Worm (Caenorhabditis elegans) whole organism, L3 larva: Measurements from ENCODE around the gene scl-3.

Source experiments
- R02D3.7 ChIP-seq: fragments of 150-350 bp; optimal IDR thresholded peaks from 2 replicates; lab custom pipeline; 2014; ENCODE audit warnings: missing biosample characterization, missing genetic modification characterization
- ZK546.5 ChIP-seq: sonication (generic microtip); optimal IDR thresholded peaks from 2 replicates; lab custom pipeline; 2017; ENCODE audit warnings: missing biosample characterization, missing genetic modification characterization
- aly-2 ChIP-seq: fragments of 150-350 bp; optimal IDR thresholded peaks from 2 replicates; lab custom pipeline; 2014; ENCODE audit warnings: missing biosample characterization, missing genetic modification characterization
- ama-1 ChIP-seq: fragments of 150-350 bp; optimal IDR thresholded peaks from 2 replicates; lab custom pipeline; 2018
- ceh-28 ChIP-seq: fragments of 150-350 bp; optimal IDR thresholded peaks from 2 replicates; lab custom pipeline; 2014; ENCODE audit warnings: missing biosample characterization, missing genetic modification reagents, missing genetic modification characterization
- ceh-82 ChIP-seq: fragments of 150-350 bp; optimal IDR thresholded peaks from 2 replicates; lab custom pipeline; 2014; ENCODE audit warnings: missing biosample characterization, missing genetic modification characterization
- ceh-9 ChIP-seq: sonication (generic microtip); optimal IDR thresholded peaks from 2 replicates; lab custom pipeline; 2018; ENCODE audit warnings: missing biosample characterization, missing genetic modification characterization
- egl-27 ChIP-seq: sonication (generic microtip); optimal IDR thresholded peaks from 4 replicates; lab custom pipeline; 2017; ENCODE audit warnings: missing biosample characterization, missing genetic modification reagents, missing genetic modification characterization
- egl-5 ChIP-seq: fragments of 150-350 bp; optimal IDR thresholded peaks from 2 replicates; lab custom pipeline; 2017; ENCODE audit warnings: missing biosample characterization, missing genetic modification reagents, missing genetic modification characterization, inconsistent platforms
- elt-2 ChIP-seq: sonication (generic microtip); optimal IDR thresholded peaks from 2 replicates; lab custom pipeline; 2016; ENCODE audit warnings: missing genetic modification reagents, mild to moderate bottlenecking, missing genetic modification characterization, missing compliant biosample characterization
- elt-3 ChIP-seq, 3 experiments: fragments of 150-350 bp in 1 of 3; sonication (generic microtip) in 2 of 3; optimal IDR thresholded peaks; 2 replicates in 2 of 3; 4 replicates in 1 of 3; lab custom pipeline; 2014 to 2017; ENCODE audit warnings: missing biosample characterization in 3 of 3, missing genetic modification characterization in 3 of 3
- fkh-10 ChIP-seq: sonication (generic microtip); optimal IDR thresholded peaks from 2 replicates; lab custom pipeline; 2017; ENCODE audit warnings: missing biosample characterization, missing genetic modification reagents, missing genetic modification characterization
- fkh-2 ChIP-seq: fragments of 150-350 bp; optimal IDR thresholded peaks from 2 replicates; lab custom pipeline; 2014; ENCODE audit warnings: missing biosample characterization, missing genetic modification reagents, missing genetic modification characterization
- hmg-11 ChIP-seq: sonication (generic microtip); optimal IDR thresholded peaks from 2 replicates; lab custom pipeline; 2016; ENCODE audit warnings: missing genetic modification characterization, missing compliant biosample characterization
- jun-1 ChIP-seq: fragments of 150-350 bp; optimal IDR thresholded peaks from 2 replicates; lab custom pipeline; 2014; ENCODE audit warnings: missing biosample characterization, missing genetic modification reagents, missing genetic modification characterization
- lin-15B ChIP-seq: fragments of 150-350 bp; optimal IDR thresholded peaks from 2 replicates; lab custom pipeline; 2014; ENCODE audit warnings: missing biosample characterization, missing genetic modification characterization
- lin-39 ChIP-seq: fragments of 150-350 bp; optimal IDR thresholded peaks from 2 replicates; lab custom pipeline; 2018; ENCODE audit warnings: missing biosample characterization, missing genetic modification reagents, missing genetic modification characterization
- lsy-12 ChIP-seq: sonication (generic microtip); optimal IDR thresholded peaks from 2 replicates; lab custom pipeline; 2016; ENCODE audit warnings: mild to moderate bottlenecking, missing genetic modification characterization, missing compliant biosample characterization
- mdl-1 ChIP-seq: fragments of 150-350 bp; optimal IDR thresholded peaks from 2 replicates; lab custom pipeline; 2014; ENCODE audit warnings: missing biosample characterization, missing genetic modification characterization
- mml-1 ChIP-seq: fragments of 150-350 bp; sonication (generic microtip); optimal IDR thresholded peaks from 3 replicates; lab custom pipeline; 2014; ENCODE audit warnings: missing biosample characterization, missing genetic modification characterization
- nhr-11 ChIP-seq: fragments of 150-350 bp; optimal IDR thresholded peaks from 2 replicates; lab custom pipeline; 2014; ENCODE audit warnings: missing biosample characterization, missing genetic modification characterization
- nhr-12 ChIP-seq: fragments of 150-350 bp; optimal IDR thresholded peaks from 2 replicates; lab custom pipeline; 2014; ENCODE audit warnings: missing biosample characterization, missing genetic modification characterization
- nhr-23 ChIP-seq: fragments of 150-350 bp; optimal IDR thresholded peaks from 2 replicates; lab custom pipeline; 2014; ENCODE audit warnings: missing biosample characterization, missing genetic modification reagents, missing genetic modification characterization
- nhr-237 ChIP-seq: fragments of 150-350 bp; optimal IDR thresholded peaks from 2 replicates; lab custom pipeline; 2014; ENCODE audit warnings: missing biosample characterization, missing genetic modification characterization
- nhr-25 ChIP-seq: sonication (generic microtip); optimal IDR thresholded peaks from 2 replicates; lab custom pipeline; 2017; ENCODE audit warnings: missing biosample characterization, missing genetic modification characterization
- nhr-28 ChIP-seq: fragments of 150-350 bp; optimal IDR thresholded peaks from 2 replicates; lab custom pipeline; 2014; ENCODE audit warnings: missing biosample characterization, missing genetic modification characterization
- nhr-43 ChIP-seq: sonication (generic microtip); optimal IDR thresholded peaks from 2 replicates; lab custom pipeline; 2016; ENCODE audit warnings: mild to moderate bottlenecking, missing genetic modification characterization, missing compliant biosample characterization; ENCODE audit not compliant: poor library complexity, severe bottlenecking
- nhr-67 ChIP-seq: fragments of 150-350 bp; optimal IDR thresholded peaks from 2 replicates; lab custom pipeline; 2014; ENCODE audit warnings: missing biosample characterization, missing genetic modification characterization
- nhr-76 ChIP-seq: fragments of 150-350 bp; sonication (generic microtip); optimal IDR thresholded peaks from 5 replicates; lab custom pipeline; 2014; ENCODE audit warnings: missing biosample characterization, missing genetic modification characterization
- nhr-77 ChIP-seq: fragments of 150-350 bp; optimal IDR thresholded peaks from 2 replicates; lab custom pipeline; 2014; ENCODE audit warnings: missing biosample characterization, missing genetic modification characterization
- pha-4 ChIP-seq: fragments of 150-350 bp; optimal IDR thresholded peaks from 2 replicates; lab custom pipeline; 2014; ENCODE audit warnings: missing biosample characterization, missing genetic modification reagents, missing genetic modification characterization
- pqm-1 ChIP-seq: fragments of 150-350 bp; optimal IDR thresholded peaks from 2 replicates; lab custom pipeline; 2017; ENCODE audit warnings: missing biosample characterization, missing genetic modification characterization, inconsistent platforms
- skn-1 ChIP-seq: fragments of 150-350 bp; optimal IDR thresholded peaks from 2 replicates; lab custom pipeline; 2014; ENCODE audit warnings: missing biosample characterization, missing genetic modification characterization
- snpc-4 ChIP-seq: fragments of 150-350 bp; optimal IDR thresholded peaks from 2 replicates; lab custom pipeline; 2014; ENCODE audit warnings: missing biosample characterization, missing genetic modification characterization
- tbx-2 ChIP-seq: sonication (generic microtip); optimal IDR thresholded peaks from 2 replicates; lab custom pipeline; 2016; ENCODE audit warnings: mild to moderate bottlenecking, missing genetic modification characterization, missing compliant biosample characterization
- ztf-11 ChIP-seq: fragments of 150-350 bp; optimal IDR thresholded peaks from 2 replicates; lab custom pipeline; 2014; ENCODE audit warnings: missing biosample characterization, missing genetic modification characterization
- ztf-4 ChIP-seq: fragments of 150-350 bp; optimal IDR thresholded peaks from 2 replicates; lab custom pipeline; 2014; ENCODE audit warnings: missing biosample characterization, missing genetic modification characterization

The scl-3 gene

DNA sequence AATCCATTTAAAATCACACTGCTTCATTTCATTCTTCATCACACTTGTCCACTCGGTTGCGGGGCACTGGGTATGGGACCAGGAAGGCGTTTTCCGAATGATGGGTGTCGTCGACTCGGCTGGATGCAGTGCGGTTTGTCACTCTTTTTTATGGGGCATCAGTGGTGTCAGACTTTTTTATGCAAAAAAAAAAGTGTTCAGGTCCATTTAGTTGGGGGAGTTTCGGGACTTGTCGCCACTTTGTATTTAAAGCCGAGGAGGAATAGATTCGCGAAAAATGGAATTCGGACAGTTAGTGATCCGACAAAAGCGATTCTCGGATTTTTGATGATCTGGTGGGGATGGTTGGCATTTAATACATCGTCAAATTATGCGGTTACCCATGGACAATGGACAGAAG lies 14.4 kb upstream of the scl-3 start:
- TF ChIP-seq mml-1 (tag; lab: Kevin White, UChicago), result no peak
- TF ChIP-seq nhr-237 (tag; lab: Kevin White, UChicago), result no peak
- TF ChIP-seq elt-3 (tag; optimal IDR thresholded peaks at IDR 0.05; lab: Kevin White, UChicago), result no peak
- no peak for TF ChIP-seq nhr-23 (tag; lab: Kevin White, UChicago)
- TF ChIP-seq skn-1 (tag; lab: Kevin White, UChicago), result no peak
- no peak for TF ChIP-seq nhr-67 (tag; lab: Kevin White, UChicago)
- TF ChIP-seq nhr-77 (tag; lab: Kevin White, UChicago), result no peak
- no peak for TF ChIP-seq nhr-43 (tag; lab: Kevin White, UChicago)

DNA sequence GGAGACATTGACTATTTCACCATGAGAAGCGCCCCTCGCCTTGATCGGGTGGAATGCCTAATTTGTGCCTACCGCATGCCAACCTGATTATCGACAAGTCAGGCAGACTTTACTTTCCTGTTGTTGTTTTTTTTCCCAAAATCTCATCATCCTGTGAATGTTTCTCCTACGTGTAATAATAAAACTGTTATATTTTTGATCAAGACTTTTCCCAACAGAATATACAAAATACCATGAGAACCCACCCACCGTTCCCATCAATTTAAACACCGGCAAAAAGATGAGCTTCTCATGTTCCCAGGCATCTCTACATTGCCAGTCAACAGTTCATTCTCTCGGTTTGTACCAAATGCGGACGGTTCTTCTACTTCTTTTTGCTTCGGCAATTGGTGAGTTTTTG lies 12.5 kb upstream of the scl-3 start, which contains the start of gene scl-9:
Gene scl-9 (plus strand): TSS at position 301 of the 400 bp plus-strand sequence.
- TF ChIP-seq pqm-1, result no peak
- TF ChIP-seq lin-39 (tag; lab: Kevin White, UChicago), result no peak
- TF ChIP-seq jun-1 (tag; lab: Kevin White, UChicago), result no peak
- no peak for TF ChIP-seq nhr-25
- no peak for TF ChIP-seq mml-1 (tag; lab: Kevin White, UChicago)
- no peak for TF ChIP-seq lin-15B (tag; lab: Kevin White, UChicago)
- no peak for TF ChIP-seq hmg-11 (tag; lab: Kevin White, UChicago)
- no peak for TF ChIP-seq pha-4 (tag; lab: Kevin White, UChicago)
- TF ChIP-seq egl-27 (tag; lab: Kevin White, UChicago), result no peak
- no peak for TF ChIP-seq lsy-12
- no peak for TF ChIP-seq nhr-28 (tag; lab: Kevin White, UChicago)
- TF ChIP-seq egl-5 (tag; lab: Kevin White, UChicago), result no peak
- no peak for TF ChIP-seq elt-3 (tag; optimal IDR thresholded peaks at IDR 0.05; lab: Kevin White, UChicago)
- no peak for TF ChIP-seq ceh-9 (tag; lab: Kevin White, UChicago)
- no peak for TF ChIP-seq nhr-76 (tag; lab: Kevin White, UChicago)
- TF ChIP-seq nhr-43 (tag; lab: Kevin White, UChicago), result no peak
- no peak for TF ChIP-seq aly-2 (tag; lab: Kevin White, UChicago)
- no peak for TF ChIP-seq ceh-82 (tag; lab: Kevin White, UChicago)
- no peak for TF ChIP-seq ama-1 (lab: Kevin White, UChicago)

DNA sequence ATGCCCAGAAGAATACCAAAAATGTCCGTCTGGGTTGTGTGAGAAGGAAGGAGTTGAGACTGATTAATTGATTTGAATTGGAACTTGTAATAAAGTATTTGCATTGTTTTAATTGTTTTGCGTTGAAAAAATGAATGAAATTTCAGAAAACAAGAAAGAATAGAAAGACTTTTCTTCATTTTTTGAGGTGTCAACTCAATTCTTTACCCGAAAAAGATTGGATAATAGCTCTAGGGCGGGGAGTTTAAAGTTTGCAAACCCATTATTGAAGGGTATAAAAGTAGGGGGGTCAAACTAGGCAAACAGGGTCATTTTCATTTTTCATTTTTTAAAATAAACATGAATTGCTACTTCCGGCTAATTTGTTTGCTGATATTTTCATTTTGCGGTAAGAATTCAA lies 11.2 kb upstream of the scl-3 start, which contains the start of gene scl-10:
Gene scl-10 (plus strand): TSS at position 301 of the 400 bp plus-strand sequence.
- TF ChIP-seq snpc-4 (tag; lab: Kevin White, UChicago) (no peak), elt-3 (tag; optimal IDR thresholded peaks at IDR 0.05; lab: Kevin White, UChicago) (no peak), lin-39 (tag; lab: Kevin White, UChicago) (no peak), hmg-11 (tag; lab: Kevin White, UChicago) (no peak), nhr-237 (tag; lab: Kevin White, UChicago) (no peak), ZK546.5 (tag; lab: Kevin White, UChicago) (no peak), ztf-4 (tag; lab: Kevin White, UChicago) (no peak), mdl-1 (no peak), ceh-9 (tag; lab: Kevin White, UChicago) (no peak), nhr-12 (tag; lab: Kevin White, UChicago) (no peak), elt-2 (tag; lab: Kevin White, UChicago) (no peak), nhr-25 (no peak), nhr-28 (tag; lab: Kevin White, UChicago) (no peak), nhr-11 (tag; lab: Kevin White, UChicago) (no peak), tbx-2 (tag; lab: Kevin White, UChicago) (no peak), R02D3.7 (no peak), egl-5 (tag; lab: Kevin White, UChicago) (no peak), lin-15B (tag; lab: Kevin White, UChicago) (no peak)

DNA sequence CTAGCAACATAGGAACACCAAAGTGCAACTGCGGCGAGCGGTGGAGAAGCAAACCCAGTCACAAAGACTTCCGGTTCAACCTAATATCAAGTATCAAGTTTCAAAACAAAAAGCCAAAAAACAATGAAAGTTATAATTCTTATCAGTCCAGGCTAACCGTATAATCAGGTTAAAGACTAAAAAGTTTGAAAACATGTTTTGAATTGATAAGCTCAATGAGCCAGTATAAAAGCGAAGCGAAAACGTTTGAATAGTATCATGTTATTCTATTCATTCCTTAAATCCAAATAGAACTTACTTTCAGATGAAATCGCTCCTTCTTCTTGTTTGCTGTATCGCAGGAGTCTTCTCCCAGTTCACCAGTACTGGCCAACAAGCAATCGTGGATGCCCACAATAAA lies 8.3 kb upstream of the scl-3 start, which contains the start of gene scl-11:
Gene scl-11 (plus strand): TSS at position 301 of the 400 bp plus-strand sequence.
- TF ChIP-seq fkh-2 (tag; lab: Kevin White, UChicago) (no peak), ceh-82 (tag; lab: Kevin White, UChicago) (no peak), pha-4 (tag; lab: Kevin White, UChicago) (no peak), egl-27 (tag; lab: Kevin White, UChicago) (no peak), lin-15B (tag; lab: Kevin White, UChicago) (no peak), nhr-23 (tag; lab: Kevin White, UChicago) (no peak), ZK546.5 (tag; lab: Kevin White, UChicago) (no peak), ztf-11 (tag; lab: Kevin White, UChicago) (no peak), ztf-4 (tag; lab: Kevin White, UChicago) (no peak), nhr-77 (tag; lab: Kevin White, UChicago) (no peak), nhr-237 (tag; lab: Kevin White, UChicago) (no peak), nhr-43 (tag; lab: Kevin White, UChicago) (no peak), snpc-4 (tag; lab: Kevin White, UChicago) (no peak), fkh-10 (no peak), ceh-28 (tag; lab: Kevin White, UChicago) (no peak)
